Worm (Caenorhabditis elegans): ENCODE results near the gene sec-6.

sec-6 gene

DNA sequence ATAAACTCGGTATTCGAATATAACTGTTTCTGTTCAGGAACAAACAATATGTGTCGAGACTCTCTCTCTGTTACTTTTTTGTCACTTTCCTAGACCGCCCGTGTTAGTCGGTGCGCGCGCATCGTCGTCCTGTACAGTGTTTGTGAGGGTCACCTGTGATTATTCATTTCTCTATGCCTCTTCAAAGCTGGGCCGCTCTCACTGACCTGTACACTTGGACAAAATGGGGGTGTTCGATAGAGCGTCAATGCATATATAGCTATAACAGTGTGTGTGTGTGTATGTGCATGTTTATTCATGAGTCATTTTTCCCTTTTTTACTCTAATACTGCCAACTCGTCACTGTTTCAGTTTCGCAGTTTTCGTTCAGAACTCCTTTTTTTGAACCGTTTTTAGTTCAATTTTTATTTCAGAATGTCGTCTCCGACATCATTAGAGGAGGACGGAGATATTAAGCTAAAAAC lies 20.3 kb downstream of the sec-6 start, which contains the start of gene pkc-3 (continued):
- peak; percentile 61 for TF ChIP-seq sma-9 (GFP tag; optimal IDR thresholded peaks at IDR 0.05)
- TF ChIP-seq sma-9 (tag; optimal IDR thresholded peaks at IDR 0.05), result no peak
- no peak for TF ChIP-seq R02D3.7 (tag; optimal IDR thresholded peaks at IDR 0.05)
- TF ChIP-seq blmp-1 (tag; optimal IDR thresholded peaks at IDR 0.05; ENCODE audit: insufficient read depth), result peak; percentile 50

- TF ChIP-seq dmd-4 (tag; optimal IDR thresholded peaks at IDR 0.05) (no peak), lin-11 (tag; optimal IDR thresholded peaks at IDR 0.05) (no peak), nhr-237 (tag; optimal IDR thresholded peaks at IDR 0.05) (no peak), lin-39 (tag; optimal IDR thresholded peaks at IDR 0.05) (no peak), C34F6.9 (tag; optimal IDR thresholded peaks at IDR 0.05) (no peak), ZK546.5 (tag; optimal IDR thresholded peaks at IDR 0.05) (no peak), ceh-16 (tag; optimal IDR thresholded peaks at IDR 0.05) (no peak), ama-1 (optimal IDR thresholded peaks at IDR 0.05) (no peak), sma-9 (GFP tag; optimal IDR thresholded peaks at IDR 0.05) (no peak), sma-9 (tag; optimal IDR thresholded peaks at IDR 0.05) (no peak), gmeb-1 (tag; optimal IDR thresholded peaks at IDR 0.05) (no peak), F13H6.1 (tag; optimal IDR thresholded peaks at IDR 0.05) (no peak), ztf-1 (GFP tag; conservative IDR thresholded peaks at IDR 0.05) (no peak), zag-1 (tag; optimal IDR thresholded peaks at IDR 0.05) (no peak), nhr-129 (tag; optimal IDR thresholded peaks at IDR 0.05) (no peak), sem-4 (tag; optimal IDR thresholded peaks at IDR 0.05) (no peak), nhr-6 (tag; optimal IDR thresholded peaks at IDR 0.05) (no peak), mdl-1 (tag; optimal IDR thresholded peaks at IDR 0.05) (no peak), mbf-1 (tag; optimal IDR thresholded peaks at IDR 0.05) (no peak), ztf-4 (tag; optimal IDR thresholded peaks at IDR 0.05) (no peak), peb-1 (tag; optimal IDR thresholded peaks at IDR 0.05) (no peak)
Measured at ce11 chrII:5384282-5384681, 24.9 kb downstream of the sec-6 start.

DNA sequence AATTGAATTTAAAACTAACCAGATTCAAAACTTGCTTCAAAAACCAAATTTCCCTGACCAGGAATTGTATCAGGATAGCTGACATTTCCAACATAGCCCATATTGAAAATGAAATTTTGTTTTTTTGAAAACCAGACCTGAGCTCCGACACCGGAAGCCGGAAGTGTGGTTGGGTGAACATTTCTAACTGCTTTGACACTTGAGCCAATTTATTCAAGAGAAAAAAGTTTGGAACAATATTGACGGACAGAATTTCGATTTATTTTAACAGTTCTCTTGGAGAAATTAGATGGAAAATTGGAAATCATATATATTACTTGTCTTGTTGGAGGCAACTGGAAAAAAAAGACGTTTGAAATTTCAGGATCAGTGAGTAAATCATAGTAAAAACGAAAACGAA lies 27.9 kb downstream of the sec-6 start, which contains the start of gene ccpp-6:
Gene ccpp-6 (minus strand): TSS at position 101 of the 400 bp plus-strand sequence.
- TF ChIP-seq nhr-21 (tag; optimal IDR thresholded peaks at IDR 0.05), result no peak
- TF ChIP-seq lin-39 (tag; optimal IDR thresholded peaks at IDR 0.05), result no peak
- no peak for TF ChIP-seq ztf-4 (tag; optimal IDR thresholded peaks at IDR 0.05)
- no peak for TF ChIP-seq mbf-1 (tag; optimal IDR thresholded peaks at IDR 0.05)
- no peak for TF ChIP-seq aly-2 (tag; optimal IDR thresholded peaks at IDR 0.05)
- no peak for TF ChIP-seq peb-1 (tag; optimal IDR thresholded peaks at IDR 0.05)
- TF ChIP-seq fos-1 (tag; optimal IDR thresholded peaks at IDR 0.05), result no peak
- no peak for TF ChIP-seq egl-27 (tag; optimal IDR thresholded peaks at IDR 0.05)
- no peak for TF ChIP-seq Y55F3AM.14 (GFP tag; optimal IDR thresholded peaks at IDR 0.05)
- no peak for TF ChIP-seq lin-13 (GFP tag; optimal IDR thresholded peaks at IDR 0.05)
- TF ChIP-seq elt-1 (tag; optimal IDR thresholded peaks at IDR 0.05), result no peak
- no peak for TF ChIP-seq nhr-77 (tag; optimal IDR thresholded peaks at IDR 0.05)
- TF ChIP-seq nhr-237 (tag; optimal IDR thresholded peaks at IDR 0.05), result no peak
- no peak for TF ChIP-seq sma-9 (GFP tag; optimal IDR thresholded peaks at IDR 0.05)
- TF ChIP-seq sma-9 (tag; optimal IDR thresholded peaks at IDR 0.05), result no peak
- TF ChIP-seq ZK546.5 (tag; optimal IDR thresholded peaks at IDR 0.05), result no peak

ce11 chrII:5388786-5389421 lies 29.6 kb downstream of the sec-6 start, which contains the start of gene rsp-4:
Gene rsp-4, minus strand, starts transcription at chrII:5388836.
- TF ChIP-seq nhr-25 (tag; optimal IDR thresholded peaks at IDR 0.05) (no peak), sma-3 (GFP tag; optimal IDR thresholded peaks at IDR 0.05) (no peak), sem-4 (tag; optimal IDR thresholded peaks at IDR 0.05) (no peak), lsy-2 (tag; optimal IDR thresholded peaks at IDR 0.05) (no peak), R02D3.7 (tag; optimal IDR thresholded peaks at IDR 0.05) (no peak), ztf-1 (GFP tag; conservative IDR thresholded peaks at IDR 0.05) (no peak)

- TF ChIP-seq nhr-6 (tag; optimal IDR thresholded peaks at IDR 0.05) (peak; percentile 79), nhr-11 (tag; optimal IDR thresholded peaks at IDR 0.05) (no peak), snpc-4 (tag; optimal IDR thresholded peaks at IDR 0.05) (peak; percentile 80), mbf-1 (tag; optimal IDR thresholded peaks at IDR 0.05) (no peak), gmeb-1 (tag; optimal IDR thresholded peaks at IDR 0.05) (peak; percentile 98), nhr-77 (tag; optimal IDR thresholded peaks at IDR 0.05) (peak; percentile 74), nhr-23 (tag; optimal IDR thresholded peaks at IDR 0.05) (no peak), unc-55 (GFP tag; optimal IDR thresholded peaks at IDR 0.05) (peak; percentile 95), ceh-16 (tag; optimal IDR thresholded peaks at IDR 0.05) (peak; percentile 68), R02D3.7 (tag; optimal IDR thresholded peaks at IDR 0.05) (peak; percentile 40), egl-27 (tag; optimal IDR thresholded peaks at IDR 0.05) (peak; percentile 36), elt-1 (tag; optimal IDR thresholded peaks at IDR 0.05) (no peak), sem-4 (tag; optimal IDR thresholded peaks at IDR 0.05) (peak; percentile 60), ama-1 (optimal IDR thresholded peaks at IDR 0.05) (peak; percentile 62), nhr-129 (tag; optimal IDR thresholded peaks at IDR 0.05) (peak; percentile 92), crh-2 (tag; optimal IDR thresholded peaks at IDR 0.05) (peak; percentile 90), lin-11 (tag; optimal IDR thresholded peaks at IDR 0.05) (peak; percentile 45), sma-3 (GFP tag; optimal IDR thresholded peaks at IDR 0.05) (peak; percentile 88), ztf-1 (GFP tag; conservative IDR thresholded peaks at IDR 0.05) (no peak), mab-5 (tag; optimal IDR thresholded peaks at IDR 0.05) (peak; percentile 84), peb-1 (tag; optimal IDR thresholded peaks at IDR 0.05) (no peak), Y55F3AM.14 (GFP tag; optimal IDR thresholded peaks at IDR 0.05) (no peak), C34F6.9 (tag; optimal IDR thresholded peaks at IDR 0.05) (peak; percentile 88), aly-2 (tag; optimal IDR thresholded peaks at IDR 0.05) (no peak), nhr-12 (tag; optimal IDR thresholded peaks at IDR 0.05) (no peak)
Measured at ce11 chrII:5389831-5390323, 30.5 kb downstream of the sec-6 start, which contains the start of gene ndx-6. Gene ndx-6, minus strand, starts transcription at chrII:5389881.

Data from whole organism, L2 larva.